Fruit fly (Drosophila melanogaster) whole organism, pupa: ENCODE results near the gene Cyp12a4.

Experiments
- CG10348 ChIP-seq: fragments of 200-800 bp; sonication (Bioruptor generic); IDR thresholded peaks from 2 replicates; pipeline ENCODE4 v1.3.6; 2022; ENCODE audit warnings: missing biosample characterization, missing genetic modification characterization
- CG12605 ChIP-seq: fragments of 200-800 bp; sonication (Bioruptor generic); IDR thresholded peaks from 2 replicates; pipeline ENCODE4 v1.3.6; 2022; ENCODE audit warnings: missing biosample characterization, missing genetic modification characterization
- CG13204 ChIP-seq: fragments of 200-800 bp; sonication (Bioruptor generic); optimal IDR thresholded peaks from 2 replicates; lab custom pipeline; 2018; ENCODE audit warnings: missing biosample characterization, mild to moderate bottlenecking, missing genetic modification characterization, moderate library complexity
- CG14655 ChIP-seq: fragments of 200-800 bp; sonication (Bioruptor generic); optimal IDR thresholded peaks from 3 replicates; lab custom pipeline; 2017; ENCODE audit warnings: mild to moderate bottlenecking, missing biosample characterization, missing genetic modification reagents, missing genetic modification characterization
- CG17806 ChIP-seq: fragments of 200-800 bp; sonication (Bioruptor generic); optimal IDR thresholded peaks from 2 replicates; lab custom pipeline; 2018; ENCODE audit warnings: missing biosample characterization, mild to moderate bottlenecking, missing genetic modification characterization, moderate library complexity
- CG32121 ChIP-seq: fragments of 200-800 bp; sonication (Bioruptor generic); IDR thresholded peaks from 2 replicates; pipeline ENCODE4 v1.3.6; 2022; ENCODE audit warnings: missing biosample characterization, missing genetic modification characterization
- CG34367 ChIP-seq: fragments of 200-800 bp; sonication (Bioruptor generic); optimal IDR thresholded peaks from 2 replicates; lab custom pipeline; 2018; ENCODE audit warnings: missing biosample characterization, mild to moderate bottlenecking, missing genetic modification characterization
- CG8159 ChIP-seq: fragments of 200-800 bp; sonication (Bioruptor generic); optimal IDR thresholded peaks from 3 replicates; lab custom pipeline; 2018; ENCODE audit warnings: missing biosample characterization, mild to moderate bottlenecking, missing genetic modification characterization, moderate library complexity
- CG8301 ChIP-seq: fragments of 200-800 bp; sonication (Bioruptor generic); optimal IDR thresholded peaks from 2 replicates; lab custom pipeline; 2018; ENCODE audit warnings: missing biosample characterization, mild to moderate bottlenecking, missing genetic modification characterization
- CG9948 ChIP-seq: fragments of 200-800 bp; sonication (Bioruptor generic); optimal IDR thresholded peaks from 2 replicates; lab custom pipeline; 2018; ENCODE audit warnings: missing biosample characterization, mild to moderate bottlenecking, missing genetic modification characterization, moderate library complexity
- D1 ChIP-seq: fragments of 200-800 bp; sonication (Bioruptor generic); optimal IDR thresholded peaks from 2 replicates; lab custom pipeline; 2018; ENCODE audit warnings: missing biosample characterization, mild to moderate bottlenecking, missing genetic modification characterization, moderate library complexity
- Ets98B ChIP-seq: fragments of 200-800 bp; sonication (Bioruptor generic); IDR thresholded peaks from 2 replicates; pipeline ENCODE4 v1.3.6; 2022; ENCODE audit warnings: missing biosample characterization, missing genetic modification characterization
- Pif1A ChIP-seq: fragments of 200-800 bp; sonication (Bioruptor generic); optimal IDR thresholded peaks from 3 replicates; lab custom pipeline; 2016; ENCODE audit warnings: missing biosample characterization, missing genetic modification characterization
- Pif1B ChIP-seq: fragments of 200-800 bp; sonication (Bioruptor generic); optimal IDR thresholded peaks from 3 replicates; lab custom pipeline; 2016; ENCODE audit warnings: missing biosample characterization, missing genetic modification characterization
- Snoo ChIP-seq: fragments of 200-800 bp; sonication (Bioruptor generic); optimal IDR thresholded peaks from 3 replicates; lab custom pipeline; 2017; ENCODE audit warnings: missing biosample characterization, mild to moderate bottlenecking, missing genetic modification characterization, inconsistent platforms
- fd96Ca ChIP-seq: fragments of 200-800 bp; sonication (Bioruptor generic); IDR thresholded peaks from 3 replicates; pipeline ENCODE4 v1.3.6; 2022; ENCODE audit warnings: missing biosample characterization, missing genetic modification characterization

Gene Cyp12a4

DNA sequence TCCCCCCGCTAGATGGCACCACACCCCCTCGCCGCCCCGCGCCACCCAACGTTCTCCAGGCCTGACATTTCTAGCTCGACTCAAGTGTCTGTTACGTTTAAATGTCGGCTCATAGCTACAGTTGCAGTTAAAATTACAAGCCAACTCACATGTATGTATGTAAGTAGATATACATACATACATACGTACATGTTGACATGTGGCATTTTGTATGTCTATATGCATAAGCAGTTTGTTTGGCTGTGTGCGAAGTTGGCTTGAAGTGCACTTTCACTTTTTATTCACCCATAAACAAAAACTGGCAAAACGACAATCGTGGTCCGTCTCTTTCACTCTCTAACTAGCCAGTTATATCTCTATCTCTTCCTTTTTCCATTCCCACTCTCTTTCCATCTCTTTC, 47.9 kb downstream of the Cyp12a4 start:
- TF ChIP-seq Snoo (tag; lab: Kevin White, UChicago) (no peak), Pif1A (GFP tag; lab: Kevin White, UChicago) (no peak), CG9948 (tag; lab: Kevin White, UChicago) (no peak), CG10348 (GFP tag; lab: Robert Waterston, UW) (no peak), CG17806 (tag; lab: Kevin White, UChicago) (no peak), D1 (tag; lab: Kevin White, UChicago) (no peak), Ets98B (no peak), fd96Ca (no peak), CG13204 (GFP tag; lab: Kevin White, UChicago) (no peak), CG32121 (GFP tag; lab: Robert Waterston, UW) (no peak), Pif1B (GFP tag; lab: Kevin White, UChicago) (no peak), CG34367 (no peak), CG12605 (no peak), CG8301 (tag; lab: Kevin White, UChicago) (no peak), CG14655 (GFP tag; lab: Kevin White, UChicago) (no peak), CG8159 (tag; lab: Kevin White, UChicago) (no peak)
- TF ChIP-seq, all 21 proteins: peak for 0
